Worm (Caenorhabditis elegans) whole organism, L4/young adult: ENCODE results near the gene F37C4.5.

ENCODE experiments used
- dao-5 ChIP-seq: sonication (generic microtip); optimal IDR thresholded peaks from 2 replicates; lab custom pipeline; 2016; ENCODE audit warnings: missing genotype, missing genetic modification characterization, moderate library complexity, missing compliant biosample characterization
- him-1 ChIP-seq: sonication (generic microtip); optimal IDR thresholded peaks from 2 replicates; lab custom pipeline; 2016; ENCODE audit warnings: missing genotype, missing genetic modification reagents, missing genetic modification characterization, missing compliant biosample characterization

- TF ChIP-seq dao-5 (tag; lab: Kevin White, UChicago) = no peak
- TF ChIP-seq him-1 = no peak
Observed at ce11 chrIV:3907506-3908188, 34.0 kb upstream of the F37C4.5 start, which contains the start of the genes F56D6.22 and F56D6.12.
